Fruit fly (Drosophila melanogaster): ENCODE data around the gene Rox8.

Gene Rox8

DNA sequence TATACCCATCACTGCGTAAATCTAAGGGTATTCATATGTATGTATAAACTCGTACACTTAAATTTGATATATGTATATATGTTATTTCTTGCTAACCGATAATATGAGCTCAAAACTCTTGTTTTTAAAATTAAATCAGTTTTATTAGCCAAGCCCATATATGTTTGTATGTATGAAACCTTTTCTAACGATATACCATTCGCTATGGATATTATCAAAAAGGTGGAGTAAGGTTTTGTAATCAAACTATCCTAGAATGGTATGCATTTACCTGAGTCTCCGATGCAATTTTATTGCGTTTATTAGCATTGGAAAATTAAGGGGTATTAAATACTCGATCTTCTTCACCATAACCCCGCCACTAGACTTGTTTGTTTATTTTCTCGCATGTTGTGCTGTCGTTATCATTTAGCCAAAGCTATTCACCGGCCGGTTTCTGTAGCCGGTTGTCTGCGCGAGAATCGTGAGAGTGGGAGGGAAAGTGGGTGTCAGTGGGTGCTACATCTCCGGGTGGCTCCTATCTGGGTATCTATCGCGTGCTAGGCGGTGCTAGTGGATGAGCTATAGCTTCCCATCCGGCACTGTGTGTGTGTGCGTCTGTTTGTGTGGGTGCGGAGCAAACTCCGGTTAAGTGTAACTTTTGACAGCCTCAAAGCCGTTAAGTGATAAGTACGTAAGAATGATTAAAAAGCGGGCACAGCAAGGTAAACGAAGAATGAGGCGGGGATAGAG is 40.1 kb downstream of the Rox8 start (continued):
- TF ChIP-seq CG2678 (tag; optimal IDR thresholded peaks at IDR 0.05) (peak; percentile 76), CG10267 (tag; optimal IDR thresholded peaks at IDR 0.05) (no peak), cg (GFP tag; optimal IDR thresholded peaks at IDR 0.05) (peak; percentile 39), al (GFP tag; IDR thresholded peaks at IDR 0.05) (no peak), CG42726 (GFP tag; IDR thresholded peaks at IDR 0.05; ENCODE audit: partially characterized antibody) (no peak), CG13775 (GFP tag; optimal IDR thresholded peaks at IDR 0.05) (peak; percentile 21), gro (GFP tag; optimal IDR thresholded peaks at IDR 0.05) (no peak), TFAM (GFP tag; optimal IDR thresholded peaks at IDR 0.05) (no peak), Dek (tag; optimal IDR thresholded peaks at IDR 0.05) (peak; percentile 31), sens (GFP tag) (peak; percentile 86), CG5180 (GFP tag; optimal IDR thresholded peaks at IDR 0.05) (peak; percentile 5), tgo (GFP tag; IDR thresholded peaks at IDR 0.05) (no peak), CoRest (tag; optimal IDR thresholded peaks at IDR 0.05) (peak; percentile 31), CG7745 (tag; optimal IDR thresholded peaks at IDR 0.05) (no peak), phol (tag; optimal IDR thresholded peaks at IDR 0.05) (peak; percentile 22), CG12769 (tag; optimal IDR thresholded peaks at IDR 0.05) (peak; percentile 67), Ets65A (GFP tag) (peak; percentile 71), Blimp-1 (GFP tag; optimal IDR thresholded peaks at IDR 0.05) (peak; percentile 1), sd (tag; optimal IDR thresholded peaks at IDR 0.05) (no peak), sr (GFP tag; IDR thresholded peaks at IDR 0.05) (peak; percentile 84), CG4707 (GFP tag; optimal IDR thresholded peaks at IDR 0.05) (no peak), CG11085 (GFP tag; IDR thresholded peaks at IDR 0.05) (no peak), Pdp1 (GFP tag; optimal IDR thresholded peaks at IDR 0.05) (peak in 1 of 2 experiments; percentile 30), tna (GFP tag; IDR thresholded peaks at IDR 0.05; ENCODE audit: partially characterized antibody) (no peak), CG8359 (GFP tag; optimal IDR thresholded peaks at IDR 0.05; ENCODE audit: borderline replicate concordance) (no peak), nmo (GFP tag; optimal IDR thresholded peaks at IDR 0.05) (peak; percentile 43), CG2712 (tag; optimal IDR thresholded peaks at IDR 0.05) (peak; percentile 22)

DNA sequence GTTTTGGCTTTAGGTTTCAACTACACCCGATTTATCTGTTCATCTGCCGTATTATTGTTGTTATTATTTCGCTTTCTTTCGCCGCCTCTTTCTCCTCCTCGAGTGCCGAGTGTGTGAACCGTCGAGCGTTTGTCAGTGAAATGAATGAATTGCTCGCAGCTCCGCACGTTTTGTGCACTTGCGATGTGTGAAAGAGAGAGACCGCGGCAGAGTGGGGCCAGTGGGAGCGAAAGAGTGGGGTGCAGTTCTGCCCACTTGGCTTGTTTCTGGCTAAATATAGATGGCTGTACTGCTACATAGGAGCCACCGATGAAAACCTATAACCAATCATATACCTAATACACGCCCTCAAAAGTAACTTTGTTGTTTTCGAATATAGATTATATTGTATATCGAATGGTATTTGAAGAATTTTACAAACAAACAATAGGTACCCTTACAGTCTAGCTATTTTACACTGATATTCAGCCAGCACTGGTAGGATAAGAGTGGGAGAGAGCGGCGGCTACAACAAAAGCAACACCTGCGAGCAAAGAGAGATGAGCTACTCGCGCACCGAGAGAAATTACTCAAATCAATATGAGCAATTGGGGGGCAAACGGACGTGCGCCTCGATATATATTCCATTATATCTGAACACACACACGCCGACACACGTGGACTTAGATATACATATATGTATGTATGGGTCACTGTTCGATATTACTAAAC is 41.5 kb downstream of the Rox8 start:
- TF ChIP-seq dmrt99B (tag; optimal IDR thresholded peaks at IDR 0.05) = peak; percentile 11
- TF ChIP-seq pum (GFP tag; optimal IDR thresholded peaks at IDR 0.05) = no peak
- TF ChIP-seq CG4328 (GFP tag; optimal IDR thresholded peaks at IDR 0.05) = no peak
- no peak for TF ChIP-seq Fer2 (tag; optimal IDR thresholded peaks at IDR 0.05)
- no peak for TF ChIP-seq CG14441 (GFP tag; IDR thresholded peaks at IDR 0.05)
- no peak for TF ChIP-seq CG12155 (GFP tag; optimal IDR thresholded peaks at IDR 0.05)
- TF ChIP-seq Hsf (GFP tag; optimal IDR thresholded peaks at IDR 0.05) = no peak
- no peak for TF ChIP-seq D19A (tag; optimal IDR thresholded peaks at IDR 0.05)
- TF ChIP-seq Elba2 (GFP tag; optimal IDR thresholded peaks at IDR 0.05) = no peak
- TF ChIP-seq crp (GFP tag; optimal IDR thresholded peaks at IDR 0.05) = no peak
- TF ChIP-seq CG17361 (GFP tag; IDR thresholded peaks at IDR 0.05) = peak; percentile 31; the same call in 1 of the 3 replicates
- no peak for TF ChIP-seq ewg (GFP tag; optimal IDR thresholded peaks at IDR 0.05)
- TF ChIP-seq CG6854 (GFP tag; optimal IDR thresholded peaks at IDR 0.05) = no peak
- TF ChIP-seq sob (GFP tag; IDR thresholded peaks at IDR 0.05) = no peak
- no peak for TF ChIP-seq cad (GFP tag; optimal IDR thresholded peaks at IDR 0.05)
- no peak for TF ChIP-seq Dad (GFP tag; optimal IDR thresholded peaks at IDR 0.05)
- no peak for TF ChIP-seq da (GFP tag; optimal IDR thresholded peaks at IDR 0.05)
- TF ChIP-seq sens (GFP tag) = peak; percentile 82
- TF ChIP-seq usp (GFP tag; optimal IDR thresholded peaks at IDR 0.05) = no peak
- no peak for TF ChIP-seq Gug (GFP tag; IDR thresholded peaks at IDR 0.05)
- TF ChIP-seq zf30C (GFP tag; optimal IDR thresholded peaks at IDR 0.05) = no peak
- no peak for TF ChIP-seq CG7786 (GFP tag; optimal IDR thresholded peaks at IDR 0.05)
- TF ChIP-seq wdn (GFP tag; IDR thresholded peaks at IDR 0.05) = peak; percentile 47; the same call in 1 of the 2 replicates

Measured in whole organism, embryonic.